Worm (Caenorhabditis elegans) whole organism, L4 larva: ENCODE results near the gene T22F3.2.

Experiments
- aly-2 ChIP-seq: sonication (generic microtip); optimal IDR thresholded peaks from 2 replicates; lab custom pipeline; 2018; ENCODE audit warnings: missing biosample characterization, missing genetic modification characterization
- ceh-62 ChIP-seq: sonication (generic microtip); optimal IDR thresholded peaks from 2 replicates; lab custom pipeline; 2017; ENCODE audit warnings: missing biosample characterization, missing genetic modification characterization
- fkh-10 ChIP-seq: fragments of 150-350 bp; optimal IDR thresholded peaks from 2 replicates; lab custom pipeline; 2014; ENCODE audit warnings: missing biosample characterization, missing genetic modification reagents, missing genetic modification characterization
- jun-1 ChIP-seq: fragments of 150-350 bp; optimal IDR thresholded peaks from 2 replicates; lab custom pipeline; 2014; ENCODE audit warnings: missing biosample characterization, missing genetic modification reagents, missing genetic modification characterization
- lsy-2 ChIP-seq, 2 experiments: fragments of 150-350 bp in 1 of 2; sonication (generic microtip) in 1 of 2; optimal IDR thresholded peaks; 2 replicates each; lab custom pipeline; 2014 to 2017; ENCODE audit warnings: missing biosample characterization in 2 of 2, missing genetic modification characterization in 2 of 2
- nhr-237 ChIP-seq: sonication (generic microtip); optimal IDR thresholded peaks from 2 replicates; lab custom pipeline; 2017; ENCODE audit warnings: missing biosample characterization, missing genetic modification characterization
- nhr-76 ChIP-seq: fragments of 150-350 bp; optimal IDR thresholded peaks from 2 replicates; lab custom pipeline; 2014; ENCODE audit warnings: missing biosample characterization, missing genetic modification characterization
- zag-1 ChIP-seq: fragments of 150-350 bp; optimal IDR thresholded peaks from 2 replicates; lab custom pipeline; 2014; ENCODE audit warnings: missing biosample characterization, missing genetic modification characterization
- zfp-2 ChIP-seq: sonication (generic microtip); optimal IDR thresholded peaks from 2 replicates; lab custom pipeline; 2016; ENCODE audit warnings: mild to moderate bottlenecking, missing genetic modification characterization, missing compliant biosample characterization

DNA sequence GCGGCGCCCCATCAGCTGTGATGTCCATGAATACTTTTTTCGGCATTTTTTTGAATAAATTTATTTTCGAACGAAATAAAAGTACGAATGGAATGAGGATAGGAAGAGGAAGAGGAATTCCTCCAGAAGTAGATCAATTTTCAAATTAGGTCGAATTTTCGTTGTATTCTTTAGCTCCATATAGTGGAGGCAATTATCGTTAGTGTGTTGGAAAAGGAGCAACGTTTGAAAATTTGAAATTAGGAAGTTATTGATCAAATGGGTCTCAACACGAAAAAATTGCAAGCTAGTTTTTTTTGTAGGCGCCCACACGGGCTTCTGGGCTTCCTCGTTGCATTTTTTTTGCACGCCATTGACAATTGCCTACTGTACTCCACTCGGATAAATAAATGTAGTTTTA is 5.7 kb downstream of the T22F3.2 start, which contains the start of gene T22F3.12:
- no peak for TF ChIP-seq ceh-62 (tag; lab: Kevin White, UChicago)
- no peak for TF ChIP-seq lsy-2 (tag; optimal IDR thresholded peaks at IDR 0.05; lab: Kevin White, UChicago)
- TF ChIP-seq nhr-76 (tag; lab: Kevin White, UChicago): no peak
- TF ChIP-seq zfp-2: no peak
- TF ChIP-seq aly-2 (tag; lab: Kevin White, UChicago): no peak
- no peak for TF ChIP-seq jun-1
- no peak for TF ChIP-seq fkh-10
- TF ChIP-seq nhr-237 (tag; lab: Kevin White, UChicago): no peak
- no peak for TF ChIP-seq zag-1
